Worm (Caenorhabditis elegans): ENCODE data around the gene mcat-1.

DNA sequence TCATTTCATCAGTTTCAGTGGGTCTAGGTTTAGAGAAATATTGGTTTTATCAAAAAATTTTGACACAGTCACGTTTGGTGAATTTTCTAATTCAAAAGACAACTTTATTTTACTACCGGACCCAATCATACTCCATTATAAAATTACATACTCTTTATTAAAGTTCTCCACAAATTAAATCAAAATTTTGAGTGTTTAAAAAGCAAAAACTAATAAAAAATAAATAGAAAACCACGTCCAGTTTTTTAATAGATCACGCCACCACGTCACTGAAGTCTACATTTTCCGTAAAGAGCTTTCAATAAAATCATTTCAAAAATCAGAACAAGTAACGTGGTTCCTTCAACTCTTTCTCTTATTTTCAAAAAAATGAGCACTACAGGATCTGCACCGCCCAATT is 14.6 kb upstream of the mcat-1 start, which contains the start of gene txt-1:
- TF ChIP-seq him-1 (tag; optimal IDR thresholded peaks at IDR 0.05), result no peak
- TF ChIP-seq W03F9.2 (tag; optimal IDR thresholded peaks at IDR 0.05), result no peak
- no peak for TF ChIP-seq dao-5 (tag; optimal IDR thresholded peaks at IDR 0.05)
